Worm (Caenorhabditis elegans) whole organism, young adult: ENCODE measurements around the gene Y110A2AR.1.
A peak's percentile ranks its signal among the peaks of the same experiment; 100 is the strongest.

ENCODE experiments used
- B0261.1 ChIP-seq: sonication (generic microtip); optimal IDR thresholded peaks from 2 replicates; lab custom pipeline; 2016; ENCODE audit warnings: mild to moderate bottlenecking, missing genetic modification characterization, moderate library complexity, missing compliant biosample characterization
- C06A6.2 ChIP-seq: fragments of 200-800 bp; sonication (Bioruptor generic); conservative IDR thresholded peaks from 2 replicates; pipeline ENCODE4 v1.3.6; 2022; ENCODE audit warnings: missing genetic modification characterization, missing compliant biosample characterization
- C17E4.6 ChIP-seq: fragments of 200-800 bp; sonication (Bioruptor generic); IDR thresholded peaks from 2 replicates; pipeline ENCODE4 v1.3.6; 2022; ENCODE audit warnings: missing genetic modification reagents, missing genetic modification characterization, missing compliant biosample characterization
- F22D6.2 ChIP-seq: sonication (generic microtip); optimal IDR thresholded peaks from 2 replicates; lab custom pipeline; 2016; ENCODE audit warnings: mild to moderate bottlenecking, missing genetic modification characterization, missing compliant biosample characterization
- F49E8.2 ChIP-seq: sonication (generic microtip); optimal IDR thresholded peaks from 3 replicates; lab custom pipeline; 2017; ENCODE audit warnings: missing genetic modification characterization, mild to moderate bottlenecking, missing compliant biosample characterization, antibody characterized with exemption, moderate library complexity; ENCODE audit not compliant: insufficient read depth
- F52B5.7 ChIP-seq: sonication (generic microtip); optimal IDR thresholded peaks from 2 replicates; lab custom pipeline; 2016; ENCODE audit warnings: mild to moderate bottlenecking, missing genetic modification characterization, missing compliant biosample characterization
- F55B11.4 ChIP-seq: sonication (generic microtip); optimal IDR thresholded peaks from 2 replicates; lab custom pipeline; 2016; ENCODE audit warnings: missing compliant biosample characterization, missing genetic modification characterization, borderline replicate concordance; ENCODE audit not compliant: insufficient read depth
- Y53F4B.3 ChIP-seq: fragments of 200-800 bp; sonication (Bioruptor generic); IDR thresholded peaks from 2 replicates; pipeline ENCODE4 v1.3.6; 2022; ENCODE audit warnings: missing genetic modification reagents, missing genetic modification characterization, missing compliant biosample characterization
- Y53G8AR.9 ChIP-seq: fragments of 200-800 bp; sonication (Bioruptor generic); conservative IDR thresholded peaks from 2 replicates; pipeline ENCODE4 v1.3.6; 2022; ENCODE audit warnings: missing genetic modification reagents, missing genetic modification characterization, missing compliant biosample characterization
- aptf-2 ChIP-seq: fragments of 200-800 bp; sonication (Bioruptor generic); conservative IDR thresholded peaks from 2 replicates; pipeline ENCODE4 v1.3.6; 2022; ENCODE audit warnings: missing genetic modification reagents, missing genetic modification characterization, missing compliant biosample characterization
- atf-7 ChIP-seq: sonication (generic microtip); optimal IDR thresholded peaks from 2 replicates; lab custom pipeline; 2017; ENCODE audit warnings: mild to moderate bottlenecking, missing genetic modification characterization, missing compliant biosample characterization
- attf-3 ChIP-seq: fragments of 200-800 bp; sonication (Bioruptor generic); conservative IDR thresholded peaks from 2 replicates; pipeline ENCODE4 v1.3.6; 2022; ENCODE audit warnings: missing genetic modification reagents, missing genetic modification characterization, missing compliant biosample characterization
- ceh-58 ChIP-seq: fragments of 200-800 bp; sonication (Bioruptor generic); IDR thresholded peaks from 2 replicates; pipeline ENCODE4 v1.3.6; 2022; ENCODE audit warnings: missing genetic modification characterization, missing compliant biosample characterization
- ceh-91 ChIP-seq: fragments of 200-800 bp; sonication (Bioruptor generic); IDR thresholded peaks from 2 replicates; pipeline ENCODE4 v1.3.6; 2022; ENCODE audit warnings: missing genetic modification reagents, missing genetic modification characterization, missing compliant biosample characterization
- dpff-1 ChIP-seq: sonication (generic microtip); optimal IDR thresholded peaks from 2 replicates; lab custom pipeline; 2017; ENCODE audit warnings: mild to moderate bottlenecking, missing genetic modification characterization, missing compliant biosample characterization
- dpl-1 ChIP-seq: fragments of 150-350 bp; optimal IDR thresholded peaks from 2 replicates; lab custom pipeline; 2014; ENCODE audit warnings: missing biosample characterization, missing genetic modification reagents, missing genetic modification characterization
- egl-44 ChIP-seq: fragments of 200-800 bp; sonication (Bioruptor generic); IDR thresholded peaks from 2 replicates; pipeline ENCODE4 v1.3.6; 2022; ENCODE audit warnings: missing genetic modification reagents, missing genetic modification characterization, missing compliant biosample characterization
- egrh-3 ChIP-seq: fragments of 200-800 bp; sonication (Bioruptor generic); IDR thresholded peaks from 2 replicates; pipeline ENCODE4 v1.3.6; 2022; ENCODE audit warnings: missing genetic modification reagents, missing genetic modification characterization, missing compliant biosample characterization
- him-1 ChIP-seq: sonication (generic microtip); optimal IDR thresholded peaks from 2 replicates; lab custom pipeline; 2016; ENCODE audit warnings: missing genotype, missing genetic modification reagents, missing genetic modification characterization, missing compliant biosample characterization
- hlh-26 ChIP-seq: fragments of 200-800 bp; sonication (Bioruptor generic); conservative IDR thresholded peaks from 2 replicates; pipeline ENCODE4 v1.3.6; 2022; ENCODE audit warnings: missing genetic modification reagents, missing genetic modification characterization, missing compliant biosample characterization
- hmg-1.2 ChIP-seq: fragments of 200-800 bp; sonication (Bioruptor generic); IDR thresholded peaks from 2 replicates; pipeline ENCODE4 v1.3.6; 2022; ENCODE audit warnings: missing genetic modification reagents, missing genetic modification characterization, missing compliant biosample characterization
- lag-1 ChIP-seq: fragments of 200-800 bp; sonication (Bioruptor generic); IDR thresholded peaks from 2 replicates; pipeline ENCODE4 v1.3.6; 2022; ENCODE audit warnings: missing genetic modification reagents, missing genetic modification characterization, missing compliant biosample characterization
- lin-35 ChIP-seq, 3 experiments: fragments of 150-350 bp in 2 of 3; sonication (generic microtip) in 1 of 3; optimal IDR thresholded peaks; 2 replicates each; lab custom pipeline; 2014 to 2018; ENCODE audit warnings: missing biosample characterization in 3 of 3, missing genetic modification characterization in 3 of 3, missing genetic modification reagents in 3 of 3
- lsl-1 ChIP-seq: fragments of 200-800 bp; sonication (Bioruptor generic); optimal IDR thresholded peaks from 2 replicates; lab custom pipeline; 2018; ENCODE audit warnings: mild to moderate bottlenecking, missing genetic modification characterization, moderate library complexity, missing compliant biosample characterization
- lsy-27 ChIP-seq: sonication (generic microtip); optimal IDR thresholded peaks from 2 replicates; lab custom pipeline; 2017; ENCODE audit warnings: missing genetic modification characterization, mild to moderate bottlenecking, missing compliant biosample characterization, antibody characterized with exemption, missing genotype, borderline replicate concordance; ENCODE audit not compliant: insufficient read depth
- madf-10 ChIP-seq: sonication (generic microtip); optimal IDR thresholded peaks from 2 replicates; lab custom pipeline; 2016; ENCODE audit warnings: mild to moderate bottlenecking, missing genetic modification characterization, missing compliant biosample characterization
- madf-3 ChIP-seq: fragments of 200-800 bp; sonication (Bioruptor generic); IDR thresholded peaks from 2 replicates; pipeline ENCODE4 v1.3.6; 2022; ENCODE audit warnings: missing genetic modification reagents, missing genetic modification characterization, missing compliant biosample characterization
- madf-6 ChIP-seq: fragments of 200-800 bp; sonication (Bioruptor generic); IDR thresholded peaks from 2 replicates; pipeline ENCODE4 v1.3.6; 2022; ENCODE audit warnings: missing genetic modification reagents, missing genetic modification characterization, missing compliant biosample characterization
- mes-4 ChIP-seq: sonication (generic microtip); optimal IDR thresholded peaks from 2 replicates; lab custom pipeline; 2016; ENCODE audit warnings: missing genotype, missing genetic modification characterization, missing compliant biosample characterization
- mxl-1 ChIP-seq: sonication (generic microtip); optimal IDR thresholded peaks from 2 replicates; lab custom pipeline; 2016; ENCODE audit warnings: missing genetic modification characterization, missing compliant biosample characterization
- nfya-2 ChIP-seq: fragments of 200-800 bp; sonication (Bioruptor generic); IDR thresholded peaks from 2 replicates; pipeline ENCODE4 v1.3.6; 2022; ENCODE audit warnings: missing genetic modification reagents, missing genetic modification characterization, missing compliant biosample characterization
- nfyb-1 ChIP-seq: fragments of 200-800 bp; sonication (Bioruptor generic); IDR thresholded peaks from 2 replicates; pipeline ENCODE4 v1.3.6; 2022; ENCODE audit warnings: missing genetic modification reagents, missing genetic modification characterization, missing compliant biosample characterization
- nhr-90 ChIP-seq: sonication (generic microtip); optimal IDR thresholded peaks from 2 replicates; lab custom pipeline; 2016; ENCODE audit warnings: missing genotype, mild to moderate bottlenecking, missing genetic modification characterization, missing compliant biosample characterization
- rcor-1 ChIP-seq: fragments of 200-800 bp; sonication (Bioruptor generic); IDR thresholded peaks from 2 replicates; pipeline ENCODE4 v1.3.6; 2022; ENCODE audit warnings: missing genetic modification reagents, missing genetic modification characterization, missing compliant biosample characterization
- repo-1 ChIP-seq: sonication (generic microtip); optimal IDR thresholded peaks from 2 replicates; lab custom pipeline; 2017; ENCODE audit warnings: mild to moderate bottlenecking, missing genetic modification characterization, missing compliant biosample characterization
- snpc-1.3 ChIP-seq: sonication (generic microtip); optimal IDR thresholded peaks from 2 replicates; lab custom pipeline; 2017; ENCODE audit warnings: missing genetic modification characterization, mild to moderate bottlenecking, missing compliant biosample characterization, antibody characterized with exemption, moderate library complexity, missing genotype, missing genetic modification reagents; ENCODE audit not compliant: insufficient read depth
- sptf-2 ChIP-seq: fragments of 200-800 bp; sonication (Bioruptor generic); optimal IDR thresholded peaks from 2 replicates; lab custom pipeline; 2018; ENCODE audit warnings: mild to moderate bottlenecking, missing genetic modification characterization, missing compliant biosample characterization
- tbx-9 ChIP-seq: sonication (generic microtip); optimal IDR thresholded peaks from 2 replicates; lab custom pipeline; 2016; ENCODE audit warnings: borderline replicate concordance, missing genetic modification characterization, inconsistent platforms, missing compliant biosample characterization
- unc-62 ChIP-seq: fragments of 150-350 bp; optimal IDR thresholded peaks from 2 replicates; lab custom pipeline; 2014; ENCODE audit warnings: missing biosample characterization, missing genetic modification reagents, missing genetic modification characterization
- zfh-2 ChIP-seq: fragments of 200-800 bp; sonication (Bioruptor generic); conservative IDR thresholded peaks from 2 replicates; pipeline ENCODE4 v1.3.6; 2022; ENCODE audit warnings: missing genetic modification reagents, missing genetic modification characterization, missing compliant biosample characterization

The Y110A2AR.1 gene

ce11 chrII:2888957-2889630 lies 30.4 kb upstream of the Y110A2AR.1 start, which contains the start of gene pinn-1 (continued):
- TF ChIP-seq repo-1 = peak; percentile 56
- TF ChIP-seq C06A6.2 = no peak
- peak; percentile 49; the same call in 1 of the 2 replicates for TF ChIP-seq zfh-2 (GFP tag; lab: Robert Waterston, UW)
- no peak for TF ChIP-seq nfya-2
- peak; percentile 21 for TF ChIP-seq B0261.1 (tag; lab: Kevin White, UChicago)
- no peak for TF ChIP-seq mxl-1 (tag; lab: Kevin White, UChicago)
- TF ChIP-seq rcor-1 (GFP tag; lab: Robert Waterston, UW) = peak; percentile 91
- peak; percentile 69 for TF ChIP-seq madf-10 (tag; lab: Kevin White, UChicago)
- TF ChIP-seq dpff-1 (tag; lab: Kevin White, UChicago) = no peak
- TF ChIP-seq Y53G8AR.9 (GFP tag; lab: Robert Waterston, UW) = peak; percentile 87
- peak; percentile 79 for TF ChIP-seq ceh-91
- TF ChIP-seq madf-6 = peak; percentile 83
- TF ChIP-seq C17E4.6 (GFP tag; lab: Robert Waterston, UW) = 0 out of 2 replicates have a peak, but pooled peaks have one; percentile 37
- peak; percentile 58 for TF ChIP-seq hmg-1.2 (GFP tag; lab: Robert Waterston, UW)
- peak; percentile 47 for TF ChIP-seq dpl-1 (GFP tag; lab: Kevin White, UChicago)
- no peak; the same call in 1 of the 2 replicates for TF ChIP-seq attf-3 (GFP tag; lab: Robert Waterston, UW)

- TF ChIP-seq sptf-2 (GFP tag; lab: Kevin White, UChicago) = no peak
- no peak for TF ChIP-seq Y53F4B.3 (GFP tag; lab: Robert Waterston, UW)
- no peak for TF ChIP-seq F49E8.2 (tag; lab: Kevin White, UChicago)
- TF ChIP-seq hlh-26 (GFP tag; lab: Robert Waterston, UW) = no peak
- no peak for TF ChIP-seq hmg-1.2 (GFP tag; lab: Robert Waterston, UW)
Observed at ce11 chrII:2894295-2894694, 25.2 kb upstream of the Y110A2AR.1 start, which contains the start of gene sqv-2. sqv-2 (minus strand) TSS chrII:2894395.

- no peak for TF ChIP-seq lin-35 (GFP tag; optimal IDR thresholded peaks at IDR 0.05; lab: Kevin White, UChicago)
- no peak for TF ChIP-seq ceh-58 (GFP tag; lab: Robert Waterston, UW)
- no peak for TF ChIP-seq unc-62 (GFP tag; lab: Kevin White, UChicago)
- TF ChIP-seq egrh-3 (GFP tag; lab: Robert Waterston, UW) = no peak
Observed at ce11 chrII:2900248-2900647, 19.3 kb upstream of the Y110A2AR.1 start, which contains the start of gene ubc-26. ubc-26 (minus strand) TSS chrII:2900348.

DNA sequence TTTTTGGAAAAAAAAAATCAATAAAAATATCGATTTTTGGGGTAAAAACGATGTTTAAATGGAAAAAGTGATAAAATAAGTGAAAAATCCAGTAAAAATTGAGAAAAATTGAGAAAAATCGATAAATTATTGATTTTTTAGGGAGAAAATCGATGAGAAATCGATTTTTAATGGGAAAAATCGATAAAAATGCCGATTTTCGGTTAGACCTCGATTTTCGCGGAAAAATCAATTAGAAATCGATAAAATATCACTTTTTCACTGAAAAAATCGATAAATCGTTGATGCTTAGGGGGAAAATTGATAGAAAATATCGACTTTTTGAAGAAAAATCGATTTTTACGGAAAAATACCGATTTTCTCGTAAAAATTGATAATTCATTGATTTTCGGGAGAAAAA lies 18.4 kb upstream of the Y110A2AR.1 start:
- TF ChIP-seq madf-3 = no peak
- TF ChIP-seq lsl-1 = no peak
- no peak for TF ChIP-seq lag-1 (GFP tag; lab: Robert Waterston, UW)
- no peak for TF ChIP-seq nhr-90
- no peak for TF ChIP-seq egl-44 (GFP tag; lab: Robert Waterston, UW)
- TF ChIP-seq atf-7 (tag; lab: Kevin White, UChicago) = no peak
- no peak for TF ChIP-seq F22D6.2
- no peak for TF ChIP-seq F52B5.7 (tag; lab: Kevin White, UChicago)
- TF ChIP-seq lsy-27 = no peak
- TF ChIP-seq him-1 (tag; lab: Kevin White, UChicago) = no peak
- TF ChIP-seq hlh-26 (GFP tag; lab: Robert Waterston, UW) = no peak
- TF ChIP-seq F55B11.4 (tag; lab: Kevin White, UChicago) = no peak
- no peak for TF ChIP-seq Y53G8AR.9 (GFP tag; lab: Robert Waterston, UW)
- TF ChIP-seq aptf-2 (GFP tag; lab: Robert Waterston, UW) = no peak
- no peak for TF ChIP-seq nfya-2
- no peak for TF ChIP-seq snpc-1.3 (tag; lab: Kevin White, UChicago)
- TF ChIP-seq mxl-1 (tag; lab: Kevin White, UChicago) = no peak
- TF ChIP-seq mes-4 (tag; lab: Kevin White, UChicago) = no peak
- TF ChIP-seq nfyb-1 (GFP tag; lab: Robert Waterston, UW) = no peak
- TF ChIP-seq tbx-9 = no peak
